Fruit fly (Drosophila melanogaster): ENCODE measurements around the gene CG6800.
A peak's percentile ranks its signal among the peaks of the same experiment; 100 is the strongest.

Gene CG6800

dm6 chr3R:21781448-21781847, 5.5 kb downstream of the CG6800 start (continued):
- TF ChIP-seq CG31627 (GFP tag; optimal IDR thresholded peaks at IDR 0.05): peak; percentile 93
- peak; percentile 94 for TF ChIP-seq CG3919 (GFP tag; optimal IDR thresholded peaks at IDR 0.05)
- TF ChIP-seq CG4318 (GFP tag; optimal IDR thresholded peaks at IDR 0.05): peak; percentile 66
- peak; percentile 90 for TF ChIP-seq CG1621 (tag; optimal IDR thresholded peaks at IDR 0.05)
- TF ChIP-seq OdsH (GFP tag; optimal IDR thresholded peaks at IDR 0.05): peak; percentile 93
- TF ChIP-seq Ets96B (tag; optimal IDR thresholded peaks at IDR 0.05): peak; percentile 95
- peak; percentile 94 for TF ChIP-seq CG10631 (GFP tag; optimal IDR thresholded peaks at IDR 0.05)
- peak; percentile 91 for TF ChIP-seq Smox (GFP tag; optimal IDR thresholded peaks at IDR 0.05)
- peak; percentile 95 for TF ChIP-seq CG3032 (tag; optimal IDR thresholded peaks at IDR 0.05)
- peak; percentile 89 for TF ChIP-seq lz (GFP tag; optimal IDR thresholded peaks at IDR 0.05)
- TF ChIP-seq CG11902 (GFP tag; optimal IDR thresholded peaks at IDR 0.05): peak; percentile 87
- TF ChIP-seq net (GFP tag; optimal IDR thresholded peaks at IDR 0.05): peak; percentile 91
- TF ChIP-seq eg (GFP tag; IDR thresholded peaks at IDR 0.05): peak; percentile 80
- TF ChIP-seq Ets21C (GFP tag; optimal IDR thresholded peaks at IDR 0.05): peak; percentile 83
- peak; percentile 93 for TF ChIP-seq Hr39 (GFP tag; optimal IDR thresholded peaks at IDR 0.05)
- TF ChIP-seq fkh (GFP tag; optimal IDR thresholded peaks at IDR 0.05): no peak
- peak; percentile 77 for TF ChIP-seq Lpt (GFP tag; optimal IDR thresholded peaks at IDR 0.05)
- TF ChIP-seq Gug (GFP tag; IDR thresholded peaks at IDR 0.05): peak; percentile 77
- peak; percentile 91 for TF ChIP-seq CG34406 (GFP tag; optimal IDR thresholded peaks at IDR 0.05)
- TF ChIP-seq CG8119 (GFP tag; IDR thresholded peaks at IDR 0.05): peak; percentile 87
- TF ChIP-seq CG6792 (GFP tag; optimal IDR thresholded peaks at IDR 0.05): peak; percentile 92
- TF ChIP-seq CG6854 (GFP tag; optimal IDR thresholded peaks at IDR 0.05): peak; percentile 74
- peak; percentile 95 for TF ChIP-seq svp (GFP tag)
- TF ChIP-seq CG11294 (GFP tag; IDR thresholded peaks at IDR 0.05): peak; percentile 74
- peak; percentile 91 for TF ChIP-seq pdm3 (GFP tag; optimal IDR thresholded peaks at IDR 0.05)
- TF ChIP-seq CG15336 (GFP tag; IDR thresholded peaks at IDR 0.05): peak; percentile 88
- TF ChIP-seq spab (GFP tag; optimal IDR thresholded peaks at IDR 0.05): peak; percentile 93
- TF ChIP-seq esn (GFP tag; optimal IDR thresholded peaks at IDR 0.05): peak; percentile 95
- peak; percentile 93 for TF ChIP-seq topi (GFP tag; optimal IDR thresholded peaks at IDR 0.05)
- peak; percentile 90 for TF ChIP-seq CG11762 (GFP tag; optimal IDR thresholded peaks at IDR 0.05; ENCODE audit: insufficient read depth)
- peak; percentile 92 for TF ChIP-seq dsx (GFP tag; optimal IDR thresholded peaks at IDR 0.05; ENCODE audit: poor library complexity, severe bottlenecking)
- TF ChIP-seq CG9139 (GFP tag; optimal IDR thresholded peaks at IDR 0.05): peak; percentile 82
- peak; percentile 93 for TF ChIP-seq CG6808 (GFP tag; optimal IDR thresholded peaks at IDR 0.05)
- peak; percentile 87 for TF ChIP-seq vri (GFP tag; optimal IDR thresholded peaks at IDR 0.05)
- peak; percentile 64 for TF ChIP-seq Blimp-1 (GFP tag; optimal IDR thresholded peaks at IDR 0.05)

DNA sequence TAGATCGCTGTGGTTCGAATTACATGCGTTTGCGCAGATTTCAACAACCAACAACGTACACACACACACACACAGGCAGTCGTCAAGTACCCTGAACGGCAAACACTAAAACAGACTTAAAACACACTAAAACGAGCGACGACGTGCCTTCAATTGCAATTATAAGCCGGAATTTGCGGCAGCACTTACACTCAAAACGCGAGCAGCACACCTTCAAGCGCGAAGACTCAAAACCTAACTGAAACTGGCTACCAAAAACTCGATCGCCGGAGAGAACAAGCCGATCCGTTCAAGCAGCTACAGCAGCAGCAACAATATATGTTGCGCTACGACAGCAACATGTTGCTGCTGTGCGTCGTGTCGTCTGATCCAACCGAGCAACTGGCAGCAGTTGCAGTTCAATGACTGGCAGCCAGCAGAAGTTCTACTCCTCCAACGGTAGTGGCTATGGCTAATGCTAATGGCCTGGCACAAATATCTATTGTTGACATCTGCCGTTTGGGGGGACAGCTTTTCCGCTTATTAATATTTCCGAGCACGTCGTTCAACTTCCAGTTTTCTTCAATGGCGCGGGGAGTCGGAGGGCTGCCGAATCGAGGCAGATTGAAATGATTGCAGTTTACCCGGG, 6.5 kb downstream of the CG6800 start, which contains the start of gene tsl:
TSS of gene tsl (minus strand) at position 242 of the 628 bp plus-strand sequence.
- TF ChIP-seq ss (GFP tag; optimal IDR thresholded peaks at IDR 0.05) (peak in 1 of 2 experiments; percentile 4), Eip78C (GFP tag) (peak; percentile 48), CG6854 (GFP tag; optimal IDR thresholded peaks at IDR 0.05) (no peak), CG3919 (GFP tag; optimal IDR thresholded peaks at IDR 0.05) (peak; percentile 8), lz (GFP tag; optimal IDR thresholded peaks at IDR 0.05) (no peak), Ets21C (GFP tag; optimal IDR thresholded peaks at IDR 0.05) (no peak), CG6276 (GFP tag; optimal IDR thresholded peaks at IDR 0.05) (peak; percentile 49), dsx (GFP tag; optimal IDR thresholded peaks at IDR 0.05; ENCODE audit: poor library complexity, severe bottlenecking) (peak; percentile 45), CG32006 (GFP tag; optimal IDR thresholded peaks at IDR 0.05) (no peak), svp (GFP tag) (peak; percentile 85), Blimp-1 (GFP tag; optimal IDR thresholded peaks at IDR 0.05) (no peak), salr (GFP tag; optimal IDR thresholded peaks at IDR 0.05) (no peak), Sox14 (GFP tag; optimal IDR thresholded peaks at IDR 0.05) (no peak), fd59A (GFP tag; optimal IDR thresholded peaks at IDR 0.05) (no peak)
